Fruit fly (Drosophila melanogaster): Measurements from ENCODE around the gene hyx.
A peak's percentile ranks its signal among the peaks of the same experiment; 100 is the strongest.

hyx gene

DNA sequence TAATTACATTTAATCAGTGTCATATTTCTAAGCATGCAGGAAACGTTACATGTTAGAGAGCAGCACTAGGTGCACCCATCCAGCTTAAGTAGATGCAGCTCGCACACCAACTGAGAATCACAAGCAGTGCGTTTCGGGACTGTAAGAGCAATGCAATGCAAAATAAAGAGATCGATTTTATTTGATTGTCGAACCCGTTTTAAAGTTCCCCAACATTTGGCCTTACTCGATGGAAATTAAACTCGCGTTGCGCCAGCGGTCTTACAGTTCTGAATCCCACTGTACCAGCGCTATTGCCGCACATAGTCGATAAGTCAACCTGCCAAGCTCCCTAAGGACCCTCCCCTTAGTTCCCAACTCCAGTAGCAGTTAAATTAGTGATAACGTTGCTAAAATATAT, 24.2 kb downstream of the hyx start (continued):
- TF ChIP-seq sob (GFP tag; IDR thresholded peaks at IDR 0.05) (peak; percentile 52; the same call in 1 of the 2 replicates), CG10979 (tag; optimal IDR thresholded peaks at IDR 0.05) (peak; percentile 0), CG14441 (GFP tag; IDR thresholded peaks at IDR 0.05) (0 out of 2 replicates have a peak, but pooled peaks have one; percentile 40), CG1603 (tag; optimal IDR thresholded peaks at IDR 0.05) (peak; percentile 9), Dp (GFP tag; optimal IDR thresholded peaks at IDR 0.05) (no peak), Mrtf (GFP tag; IDR thresholded peaks at IDR 0.05) (0 out of 3 replicates have a peak, but pooled peaks have one; percentile 22), CG15011 (GFP tag; optimal IDR thresholded peaks at IDR 0.05) (no peak), ase (GFP tag; IDR thresholded peaks at IDR 0.05) (0 out of 3 replicates have a peak, but pooled peaks have one; percentile 24), Xrp1 (GFP tag; IDR thresholded peaks at IDR 0.05) (peak; percentile 37; the same call in 1 of the 2 replicates), psq (GFP tag; optimal IDR thresholded peaks at IDR 0.05) (no peak), CG7963 (GFP tag; IDR thresholded peaks at IDR 0.05; ENCODE audit: partially characterized antibody) (no peak), slbo (GFP tag; IDR thresholded peaks at IDR 0.05) (peak; percentile 22; the same call in 1 of the 2 replicates), MTF-1 (GFP tag; optimal IDR thresholded peaks at IDR 0.05; ENCODE audit: borderline replicate concordance) (no peak)

DNA sequence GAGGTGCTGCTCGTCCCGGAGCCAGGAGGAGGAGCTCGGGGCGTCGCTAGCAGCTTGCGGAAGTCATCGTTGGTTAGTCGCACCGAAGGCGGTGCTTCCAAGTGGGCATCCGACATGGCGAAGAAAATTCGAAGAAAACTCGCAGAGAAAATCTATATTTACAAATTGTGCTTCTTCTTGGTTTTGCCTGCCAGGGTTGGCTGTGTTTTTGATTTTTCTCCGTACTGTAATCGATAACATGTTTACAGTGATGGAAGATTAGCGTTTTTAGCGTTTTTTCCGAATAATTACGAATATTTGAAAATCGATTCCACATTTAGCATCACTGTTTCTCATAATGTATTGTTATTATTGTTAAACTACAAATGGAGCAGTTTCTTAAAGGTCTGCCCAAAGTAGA, 26.3 kb downstream of the hyx start, which contains the start of the genes beag and Ada:
TSS of gene beag (minus strand) at position 205 of the 400 bp plus-strand sequence.
TSS of gene Ada (plus strand) at position 310 of the 400 bp plus-strand sequence.
- TF ChIP-seq repo (GFP tag; optimal IDR thresholded peaks at IDR 0.05), result no peak
- peak; percentile 6 for TF ChIP-seq Hr3 (GFP tag; optimal IDR thresholded peaks at IDR 0.05)
- TF ChIP-seq CG11093 (GFP tag; IDR thresholded peaks at IDR 0.05), result no peak
- TF ChIP-seq gsb (GFP tag; IDR thresholded peaks at IDR 0.05), result no peak
- TF ChIP-seq CG8478 (optimal IDR thresholded peaks at IDR 0.05), result no peak
- peak; percentile 17 for TF ChIP-seq CG13775 (GFP tag; optimal IDR thresholded peaks at IDR 0.05)
- no peak for TF ChIP-seq CG18599 (GFP tag; optimal IDR thresholded peaks at IDR 0.05)
- peak; percentile 41; the same call in 1 of the 2 replicates for TF ChIP-seq amos (GFP tag; IDR thresholded peaks at IDR 0.05; ENCODE audit: partially characterized antibody)
- TF ChIP-seq CG13424 (tag; optimal IDR thresholded peaks at IDR 0.05), result peak; percentile 57
- no peak for TF ChIP-seq kah (GFP tag; optimal IDR thresholded peaks at IDR 0.05)
- TF ChIP-seq nerfin-1 (tag; optimal IDR thresholded peaks at IDR 0.05), result peak; percentile 34
- TF ChIP-seq Drgx (GFP tag; IDR thresholded peaks at IDR 0.05), result no peak
- no peak for TF ChIP-seq CG15479 (GFP tag; optimal IDR thresholded peaks at IDR 0.05)
- TF ChIP-seq jumu (GFP tag; optimal IDR thresholded peaks at IDR 0.05), result peak; percentile 54
- no peak for TF ChIP-seq Ravus (GFP tag; IDR thresholded peaks at IDR 0.05)
- TF ChIP-seq YL-1 (GFP tag; optimal IDR thresholded peaks at IDR 0.05), result peak; percentile 90
- peak; percentile 54 for TF ChIP-seq CG2712 (tag; optimal IDR thresholded peaks at IDR 0.05)
- peak; percentile 15 for TF ChIP-seq CG7987 (GFP tag; optimal IDR thresholded peaks at IDR 0.05)
- TF ChIP-seq Meics (GFP tag; optimal IDR thresholded peaks at IDR 0.05), result peak; percentile 48
- TF ChIP-seq emc (GFP tag; optimal IDR thresholded peaks at IDR 0.05), result no peak
- TF ChIP-seq CG13624 (GFP tag; optimal IDR thresholded peaks at IDR 0.05), result peak; percentile 52
- TF ChIP-seq Max (GFP tag; optimal IDR thresholded peaks at IDR 0.05), result no peak
- TF ChIP-seq CG1792 (GFP tag; optimal IDR thresholded peaks at IDR 0.05), result peak; percentile 5
- TF ChIP-seq Sry-δ (GFP tag; optimal IDR thresholded peaks at IDR 0.05), result peak; percentile 69
- no peak for TF ChIP-seq CG2129 (GFP tag; IDR thresholded peaks at IDR 0.05; ENCODE audit: partially characterized antibody)
- TF ChIP-seq CG7839 (tag; optimal IDR thresholded peaks at IDR 0.05), result no peak
- no peak for TF ChIP-seq CG12769 (tag; optimal IDR thresholded peaks at IDR 0.05)
- TF ChIP-seq CG4854 (GFP tag; optimal IDR thresholded peaks at IDR 0.05), result no peak
- TF ChIP-seq CG3407 (GFP tag; optimal IDR thresholded peaks at IDR 0.05), result no peak
- TF ChIP-seq Camta (GFP tag; optimal IDR thresholded peaks at IDR 0.05), result no peak
- peak; percentile 62 for TF ChIP-seq CG30403 (GFP tag; optimal IDR thresholded peaks at IDR 0.05)
- TF ChIP-seq CG31224 (GFP tag; IDR thresholded peaks at IDR 0.05), result no peak
- TF ChIP-seq tup (GFP tag; optimal IDR thresholded peaks at IDR 0.05), result no peak
- peak; percentile 12 for TF ChIP-seq CG8388 (GFP tag; optimal IDR thresholded peaks at IDR 0.05)
- TF ChIP-seq CG2116 (GFP tag; optimal IDR thresholded peaks at IDR 0.05), result peak; percentile 93
- no peak for TF ChIP-seq Neu2 (GFP tag; optimal IDR thresholded peaks at IDR 0.05; ENCODE audit: borderline replicate concordance)
- TF ChIP-seq Sry-β (GFP tag; optimal IDR thresholded peaks at IDR 0.05), result peak; percentile 99
